Worm (Caenorhabditis elegans) whole organism, L1 larva: ENCODE results near the gene srb-1.
"Not testable (repeated sequence)": the region's sequence is repeated elsewhere in the genome, so short reads cannot be mapped to it uniquely, and the experiment has no call there.

Experiments
- aha-1 ChIP-seq: fragments of 150-350 bp; optimal IDR thresholded peaks from 2 replicates; lab custom pipeline; 2014; ENCODE audit warnings: missing biosample characterization, missing genetic modification characterization
- alr-1 ChIP-seq: fragments of 200-800 bp; sonication (Bioruptor generic); optimal IDR thresholded peaks from 2 replicates; lab custom pipeline; 2018; ENCODE audit warnings: borderline replicate concordance, mild to moderate bottlenecking, missing genetic modification characterization, missing compliant biosample characterization
- aly-2 ChIP-seq: fragments of 150-350 bp; optimal IDR thresholded peaks from 2 replicates; lab custom pipeline; 2014; ENCODE audit warnings: missing biosample characterization, missing genetic modification characterization
- blmp-1 ChIP-seq: fragments of 150-350 bp; optimal IDR thresholded peaks from 2 replicates; lab custom pipeline; 2014; ENCODE audit warnings: missing biosample characterization, missing genetic modification characterization
- ceh-63 ChIP-seq: fragments of 200-800 bp; sonication (Bioruptor generic); optimal IDR thresholded peaks from 2 replicates; lab custom pipeline; 2018; ENCODE audit warnings: mild to moderate bottlenecking, missing genetic modification characterization, missing compliant biosample characterization
- ceh-8 ChIP-seq: fragments of 200-800 bp; sonication (Bioruptor generic); optimal IDR thresholded peaks from 2 replicates; lab custom pipeline; 2018; ENCODE audit warnings: mild to moderate bottlenecking, missing genetic modification characterization, moderate library complexity, missing compliant biosample characterization
- ceh-82 ChIP-seq, 3 experiments: fragments of 150-350 bp in 1 of 3; sonication (generic microtip) in 2 of 3; optimal IDR thresholded peaks; 2 replicates each; lab custom pipeline; 2014 to 2017; ENCODE audit warnings: missing biosample characterization in 3 of 3, missing genetic modification characterization in 3 of 3
- ceh-90 ChIP-seq: sonication (generic microtip); optimal IDR thresholded peaks from 2 replicates; lab custom pipeline; 2016; ENCODE audit warnings: missing genetic modification characterization, missing compliant biosample characterization
- dsc-1 ChIP-seq: sonication (generic microtip); optimal IDR thresholded peaks from 2 replicates; lab custom pipeline; 2016; ENCODE audit warnings: mild to moderate bottlenecking, missing genetic modification characterization, missing compliant biosample characterization
- efl-3 ChIP-seq: fragments of 200-800 bp; sonication (Bioruptor generic); optimal IDR thresholded peaks from 2 replicates; lab custom pipeline; 2018; ENCODE audit warnings: mild to moderate bottlenecking, missing genetic modification characterization, missing compliant biosample characterization
- fkh-10 ChIP-seq: sonication (generic microtip); optimal IDR thresholded peaks from 2 replicates; lab custom pipeline; 2017; ENCODE audit warnings: missing biosample characterization, missing genetic modification reagents, missing genetic modification characterization
- fkh-4 ChIP-seq: sonication (generic microtip); optimal IDR thresholded peaks from 2 replicates; lab custom pipeline; 2016; ENCODE audit warnings: missing compliant biosample characterization, missing genetic modification characterization, borderline replicate concordance
- fkh-8 ChIP-seq: sonication (generic microtip); optimal IDR thresholded peaks from 2 replicates; lab custom pipeline; 2016; ENCODE audit warnings: mild to moderate bottlenecking, missing genetic modification characterization, missing compliant biosample characterization
- hlh-4 ChIP-seq: sonication (generic microtip); optimal IDR thresholded peaks from 2 replicates; lab custom pipeline; 2016; ENCODE audit warnings: mild to moderate bottlenecking, missing genetic modification characterization, missing compliant biosample characterization
- isw-1 ChIP-seq: fragments of 200-800 bp; sonication (Bioruptor generic); IDR thresholded peaks from 2 replicates; pipeline ENCODE4 v1.3.6; 2022; ENCODE audit warnings: missing genetic modification characterization, missing compliant biosample characterization
- lin-13 ChIP-seq: fragments of 150-350 bp; optimal IDR thresholded peaks from 2 replicates; lab custom pipeline; 2014; ENCODE audit warnings: missing biosample characterization, missing genetic modification reagents, missing genetic modification characterization
- lin-14 ChIP-seq: fragments of 200-800 bp; sonication (Bioruptor generic); optimal IDR thresholded peaks from 2 replicates; lab custom pipeline; 2018; ENCODE audit warnings: mild to moderate bottlenecking, missing genetic modification characterization, moderate library complexity, missing compliant biosample characterization
- lin-15B ChIP-seq: fragments of 150-350 bp; sonication (generic microtip); optimal IDR thresholded peaks from 3 replicates; lab custom pipeline; 2014; ENCODE audit warnings: missing biosample characterization, missing genetic modification characterization
- lin-39 ChIP-seq: fragments of 150-350 bp; optimal IDR thresholded peaks from 2 replicates; lab custom pipeline; 2014; ENCODE audit warnings: missing biosample characterization, missing genetic modification reagents, missing genetic modification characterization
- mef-2 ChIP-seq: fragments of 150-350 bp; optimal IDR thresholded peaks from 2 replicates; lab custom pipeline; 2014; ENCODE audit warnings: missing biosample characterization, missing genetic modification characterization
- mep-1 ChIP-seq: fragments of 150-350 bp; optimal IDR thresholded peaks from 2 replicates; lab custom pipeline; 2014; ENCODE audit warnings: missing biosample characterization, missing genetic modification characterization
- nhr-11 ChIP-seq: fragments of 150-350 bp; optimal IDR thresholded peaks from 2 replicates; lab custom pipeline; 2014; ENCODE audit warnings: missing biosample characterization, missing genetic modification characterization
- nhr-12 ChIP-seq: sonication (generic microtip); optimal IDR thresholded peaks from 2 replicates; lab custom pipeline; 2017; ENCODE audit warnings: missing biosample characterization, missing genetic modification characterization
- nhr-20 ChIP-seq: sonication (generic microtip); optimal IDR thresholded peaks from 2 replicates; lab custom pipeline; 2016; ENCODE audit warnings: mild to moderate bottlenecking, missing genetic modification characterization, missing compliant biosample characterization
- nhr-28 ChIP-seq: fragments of 150-350 bp; optimal IDR thresholded peaks from 2 replicates; lab custom pipeline; 2014; ENCODE audit warnings: missing biosample characterization, missing genetic modification characterization
- nhr-76 ChIP-seq: sonication (generic microtip); optimal IDR thresholded peaks from 2 replicates; lab custom pipeline; 2017; ENCODE audit warnings: missing biosample characterization, missing genetic modification characterization
- nhr-90 ChIP-seq: sonication (generic microtip); optimal IDR thresholded peaks from 2 replicates; lab custom pipeline; 2016; ENCODE audit warnings: mild to moderate bottlenecking, missing genetic modification characterization, missing compliant biosample characterization; ENCODE audit not compliant: poor library complexity
- skn-1 ChIP-seq: fragments of 150-350 bp; optimal IDR thresholded peaks from 2 replicates; lab custom pipeline; 2014; ENCODE audit warnings: missing biosample characterization, missing genetic modification characterization
- snpc-4 ChIP-seq: fragments of 150-350 bp; optimal IDR thresholded peaks from 2 replicates; lab custom pipeline; 2014; ENCODE audit warnings: missing biosample characterization, missing genetic modification characterization
- snu-23 ChIP-seq: sonication (generic microtip); optimal IDR thresholded peaks from 2 replicates; lab custom pipeline; 2016; ENCODE audit warnings: missing genetic modification characterization, missing compliant biosample characterization
- sox-4 ChIP-seq: sonication (generic microtip); optimal IDR thresholded peaks from 2 replicates; lab custom pipeline; 2016; ENCODE audit warnings: missing genetic modification characterization, missing compliant biosample characterization
- swsn-7 ChIP-seq: sonication (generic microtip); optimal IDR thresholded peaks from 2 replicates; lab custom pipeline; 2016; ENCODE audit warnings: missing genetic modification characterization, missing compliant biosample characterization
- tbx-2 ChIP-seq: sonication (generic microtip); optimal IDR thresholded peaks from 2 replicates; lab custom pipeline; 2016; ENCODE audit warnings: missing genetic modification characterization, missing compliant biosample characterization
- unc-130 ChIP-seq: fragments of 150-350 bp; optimal IDR thresholded peaks from 2 replicates; lab custom pipeline; 2017; ENCODE audit warnings: missing biosample characterization, missing genetic modification characterization, inconsistent platforms
- vab-15 ChIP-seq: sonication (generic microtip); optimal IDR thresholded peaks from 2 replicates; lab custom pipeline; 2017; ENCODE audit warnings: missing genotype, mild to moderate bottlenecking, missing genetic modification characterization, missing compliant biosample characterization
- xbp-1 ChIP-seq: sonication (generic microtip); optimal IDR thresholded peaks from 2 replicates; lab custom pipeline; 2016; ENCODE audit warnings: missing genetic modification characterization, missing compliant biosample characterization
- ztf-4 ChIP-seq: fragments of 150-350 bp; optimal IDR thresholded peaks from 2 replicates; lab custom pipeline; 2014; ENCODE audit warnings: missing biosample characterization, missing genetic modification characterization

Gene srb-1

ce11 chrII:5163283-5163682 lies 7.5 kb downstream of the srb-1 start, which contains the start of gene srb-5:
Gene srb-5 (minus strand): TSS chrII:5163383.
- TF ChIP-seq lin-13 (GFP tag; lab: Kevin White, UChicago) = no peak
- TF ChIP-seq swsn-7 (tag; lab: Kevin White, UChicago) = no peak
- no peak for TF ChIP-seq aha-1 (tag; lab: Kevin White, UChicago)
- TF ChIP-seq isw-1 (GFP tag; lab: Robert Waterston, UW) = no peak
- TF ChIP-seq efl-3 (GFP tag; lab: Kevin White, UChicago) = no peak
- no peak for TF ChIP-seq aly-2 (tag; lab: Kevin White, UChicago)
- TF ChIP-seq nhr-76 = no peak
- TF ChIP-seq alr-1 = no peak
- TF ChIP-seq tbx-2 = no peak
- no peak for TF ChIP-seq nhr-11 (tag; lab: Kevin White, UChicago)
- TF ChIP-seq snu-23 (GFP tag; lab: Kevin White, UChicago) = no peak

ce11 chrII:5161102-5161501 lies 9.7 kb downstream of the srb-1 start, which contains the start of gene C27D6.11:
Gene C27D6.11 (minus strand): TSS chrII:5161202.
- TF ChIP-seq aha-1 (tag; lab: Kevin White, UChicago) (no peak), sox-4 (tag; lab: Kevin White, UChicago) (no peak), snpc-4 (tag; lab: Kevin White, UChicago) (no peak), nhr-20 (no peak), fkh-4 (tag; lab: Kevin White, UChicago) (no peak), nhr-12 (tag; lab: Kevin White, UChicago) (no peak), lin-39 (tag; lab: Kevin White, UChicago) (no peak), aly-2 (tag; lab: Kevin White, UChicago) (no peak), xbp-1 (tag; lab: Kevin White, UChicago) (no peak), ceh-8 (no peak), mef-2 (no peak), mep-1 (no peak), fkh-10 (GFP tag; lab: Kevin White, UChicago) (no peak), hlh-4 (no peak), swsn-7 (tag; lab: Kevin White, UChicago) (no peak), ceh-90 (tag; lab: Kevin White, UChicago) (no peak), skn-1 (tag; lab: Kevin White, UChicago) (no peak), nhr-90 (tag; lab: Kevin White, UChicago) (no peak), lin-15B (no peak)

- TF ChIP-seq lin-13 (GFP tag; lab: Kevin White, UChicago); fkh-8 (tag; lab: Kevin White, UChicago); ztf-4 (tag; lab: Kevin White, UChicago): not testable (repeated sequence)
Measured at ce11 chrII:5158774-5159173, 12.1 kb downstream of the srb-1 start, which contains the start of gene F58A6.9. Gene F58A6.9 (minus strand): TSS chrII:5158874.

- TF ChIP-seq dsc-1 (tag; lab: Kevin White, UChicago) (no peak), vab-15 (tag; lab: Kevin White, UChicago) (no peak), blmp-1 (tag; lab: Kevin White, UChicago) (no peak), nhr-28 (tag; lab: Kevin White, UChicago) (no peak), tbx-2 (no peak), ceh-82 (tag; optimal IDR thresholded peaks at IDR 0.05; lab: Kevin White, UChicago) (no peak), lin-14 (GFP tag; lab: Kevin White, UChicago) (no peak), ceh-63 (GFP tag; lab: Kevin White, UChicago) (no peak), efl-3 (GFP tag; lab: Kevin White, UChicago) (no peak), unc-130 (tag; lab: Kevin White, UChicago) (no peak), nhr-12 (tag; lab: Kevin White, UChicago) (no peak)
Measured at ce11 chrII:5157525-5157924, 13.3 kb downstream of the srb-1 start, which contains the start of gene srb-13. Gene srb-13 (minus strand): TSS chrII:5157625.
